Worm (Caenorhabditis elegans) whole organism, L3 larva: ENCODE measurements around the gene nhr-268.
A peak's percentile ranks its signal among the peaks of the same experiment; 100 is the strongest.

Source experiments
- ZK546.5 ChIP-seq: sonication (generic microtip); optimal IDR thresholded peaks from 2 replicates; lab custom pipeline; 2017; ENCODE audit warnings: missing biosample characterization, missing genetic modification characterization
- aly-2 ChIP-seq: fragments of 150-350 bp; optimal IDR thresholded peaks from 2 replicates; lab custom pipeline; 2014; ENCODE audit warnings: missing biosample characterization, missing genetic modification characterization
- ama-1 ChIP-seq: fragments of 150-350 bp; optimal IDR thresholded peaks from 2 replicates; lab custom pipeline; 2018
- ceh-16 ChIP-seq: sonication (generic microtip); optimal IDR thresholded peaks from 2 replicates; lab custom pipeline; 2017; ENCODE audit warnings: missing biosample characterization, missing genetic modification characterization
- ceh-28 ChIP-seq: fragments of 150-350 bp; optimal IDR thresholded peaks from 2 replicates; lab custom pipeline; 2014; ENCODE audit warnings: missing biosample characterization, missing genetic modification reagents, missing genetic modification characterization
- ceh-9 ChIP-seq: sonication (generic microtip); optimal IDR thresholded peaks from 2 replicates; lab custom pipeline; 2018; ENCODE audit warnings: missing biosample characterization, missing genetic modification characterization
- daf-12 ChIP-seq: fragments of 150-350 bp; optimal IDR thresholded peaks from 2 replicates; lab custom pipeline; 2014; ENCODE audit warnings: missing biosample characterization, missing genetic modification reagents, missing genetic modification characterization
- egl-5 ChIP-seq: fragments of 150-350 bp; optimal IDR thresholded peaks from 2 replicates; lab custom pipeline; 2017; ENCODE audit warnings: missing biosample characterization, missing genetic modification reagents, missing genetic modification characterization, inconsistent platforms
- elt-1 ChIP-seq: fragments of 150-350 bp; optimal IDR thresholded peaks from 2 replicates; lab custom pipeline; 2014; ENCODE audit warnings: missing biosample characterization, missing genetic modification characterization
- elt-2 ChIP-seq: sonication (generic microtip); optimal IDR thresholded peaks from 2 replicates; lab custom pipeline; 2016; ENCODE audit warnings: missing genetic modification reagents, mild to moderate bottlenecking, missing genetic modification characterization, missing compliant biosample characterization
- elt-3 ChIP-seq, 3 experiments: fragments of 150-350 bp in 1 of 3; sonication (generic microtip) in 2 of 3; optimal IDR thresholded peaks; 2 replicates in 2 of 3; 4 replicates in 1 of 3; lab custom pipeline; 2014 to 2017; ENCODE audit warnings: missing biosample characterization in 3 of 3, missing genetic modification characterization in 3 of 3
- eor-1 ChIP-seq, 2 experiments: fragments of 150-350 bp; optimal IDR thresholded peaks; 2 replicates each; lab custom pipeline; 2014 to 2018; ENCODE audit warnings: missing biosample characterization in 2 of 2, missing genetic modification characterization in 2 of 2
- fkh-10 ChIP-seq: sonication (generic microtip); optimal IDR thresholded peaks from 2 replicates; lab custom pipeline; 2017; ENCODE audit warnings: missing biosample characterization, missing genetic modification reagents, missing genetic modification characterization
- fkh-2 ChIP-seq: fragments of 150-350 bp; optimal IDR thresholded peaks from 2 replicates; lab custom pipeline; 2014; ENCODE audit warnings: missing biosample characterization, missing genetic modification reagents, missing genetic modification characterization
- fos-1 ChIP-seq: fragments of 150-350 bp; optimal IDR thresholded peaks from 2 replicates; lab custom pipeline; 2014; ENCODE audit warnings: missing biosample characterization, missing genetic modification characterization
- hmg-11 ChIP-seq: sonication (generic microtip); optimal IDR thresholded peaks from 2 replicates; lab custom pipeline; 2016; ENCODE audit warnings: missing genetic modification characterization, missing compliant biosample characterization
- jun-1 ChIP-seq: fragments of 150-350 bp; optimal IDR thresholded peaks from 2 replicates; lab custom pipeline; 2014; ENCODE audit warnings: missing biosample characterization, missing genetic modification reagents, missing genetic modification characterization
- lin-15B ChIP-seq: fragments of 150-350 bp; optimal IDR thresholded peaks from 2 replicates; lab custom pipeline; 2014; ENCODE audit warnings: missing biosample characterization, missing genetic modification characterization
- mdl-1 ChIP-seq: fragments of 150-350 bp; optimal IDR thresholded peaks from 2 replicates; lab custom pipeline; 2014; ENCODE audit warnings: missing biosample characterization, missing genetic modification characterization
- nfya-1 ChIP-seq: sonication (generic microtip); optimal IDR thresholded peaks from 2 replicates; lab custom pipeline; 2017; ENCODE audit warnings: missing genetic modification characterization, mild to moderate bottlenecking, missing compliant biosample characterization, antibody characterized with exemption, moderate library complexity; ENCODE audit not compliant: insufficient read depth
- nhr-12 ChIP-seq: fragments of 150-350 bp; optimal IDR thresholded peaks from 2 replicates; lab custom pipeline; 2014; ENCODE audit warnings: missing biosample characterization, missing genetic modification characterization
- nhr-23 ChIP-seq: fragments of 150-350 bp; optimal IDR thresholded peaks from 2 replicates; lab custom pipeline; 2014; ENCODE audit warnings: missing biosample characterization, missing genetic modification reagents, missing genetic modification characterization
- nhr-237 ChIP-seq: fragments of 150-350 bp; optimal IDR thresholded peaks from 2 replicates; lab custom pipeline; 2014; ENCODE audit warnings: missing biosample characterization, missing genetic modification characterization
- nhr-25 ChIP-seq: sonication (generic microtip); optimal IDR thresholded peaks from 2 replicates; lab custom pipeline; 2017; ENCODE audit warnings: missing biosample characterization, missing genetic modification characterization
- nhr-67 ChIP-seq: fragments of 150-350 bp; optimal IDR thresholded peaks from 2 replicates; lab custom pipeline; 2014; ENCODE audit warnings: missing biosample characterization, missing genetic modification characterization
- pha-4 ChIP-seq: fragments of 150-350 bp; optimal IDR thresholded peaks from 2 replicates; lab custom pipeline; 2014; ENCODE audit warnings: missing biosample characterization, missing genetic modification reagents, missing genetic modification characterization
- pqm-1 ChIP-seq: fragments of 150-350 bp; optimal IDR thresholded peaks from 2 replicates; lab custom pipeline; 2017; ENCODE audit warnings: missing biosample characterization, missing genetic modification characterization, inconsistent platforms
- skn-1 ChIP-seq: fragments of 150-350 bp; optimal IDR thresholded peaks from 2 replicates; lab custom pipeline; 2014; ENCODE audit warnings: missing biosample characterization, missing genetic modification characterization
- tbx-2 ChIP-seq: sonication (generic microtip); optimal IDR thresholded peaks from 2 replicates; lab custom pipeline; 2016; ENCODE audit warnings: mild to moderate bottlenecking, missing genetic modification characterization, missing compliant biosample characterization
- unc-39 ChIP-seq: sonication (generic microtip); optimal IDR thresholded peaks from 4 replicates; lab custom pipeline; 2017; ENCODE audit warnings: missing biosample characterization, missing genetic modification characterization
- zag-1 ChIP-seq: fragments of 150-350 bp; optimal IDR thresholded peaks from 2 replicates; lab custom pipeline; 2014; ENCODE audit warnings: missing biosample characterization, missing genetic modification characterization
- ztf-11 ChIP-seq: fragments of 150-350 bp; optimal IDR thresholded peaks from 2 replicates; lab custom pipeline; 2014; ENCODE audit warnings: missing biosample characterization, missing genetic modification characterization

Gene nhr-268

DNA sequence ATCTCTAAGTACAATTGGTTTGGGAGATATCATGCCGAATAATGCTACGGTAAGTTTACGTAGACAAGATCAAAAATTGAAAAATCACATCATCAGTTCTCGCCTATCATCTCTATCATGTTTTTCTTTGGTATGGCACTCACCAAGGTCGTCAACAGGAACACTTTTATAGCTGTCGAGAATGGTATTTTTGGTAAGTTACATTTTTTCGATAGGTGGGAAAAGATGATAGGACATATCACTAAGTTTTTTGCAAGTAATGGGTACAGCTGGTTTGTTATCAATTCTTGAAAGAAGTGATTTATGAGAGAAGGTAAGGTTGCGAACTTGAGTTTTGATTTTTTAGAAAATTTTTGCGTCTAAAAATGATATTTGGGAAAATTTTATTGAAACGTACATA is 17.9 kb downstream of the nhr-268 start:
- peak in 2 of 3 experiments; percentile 17 to 74 for TF ChIP-seq elt-3 (tag; optimal IDR thresholded peaks at IDR 0.05; lab: Kevin White, UChicago)
- TF ChIP-seq nhr-237 (tag; lab: Kevin White, UChicago) = no peak
- TF ChIP-seq nhr-25 (tag; lab: Kevin White, UChicago) = peak; percentile 24

- TF ChIP-seq ama-1 (lab: Kevin White, UChicago) (no peak), elt-3 (tag; optimal IDR thresholded peaks at IDR 0.05; lab: Kevin White, UChicago) (no peak), ceh-16 (tag; lab: Kevin White, UChicago) (no peak), mdl-1 (tag; lab: Kevin White, UChicago) (no peak), elt-2 (tag; lab: Kevin White, UChicago) (no peak), pqm-1 (tag; lab: Kevin White, UChicago) (no peak), fkh-10 (no peak), fkh-2 (tag; lab: Kevin White, UChicago) (no peak), jun-1 (tag; lab: Kevin White, UChicago) (no peak), nhr-67 (tag; lab: Kevin White, UChicago) (no peak), zag-1 (tag; lab: Kevin White, UChicago) (no peak), eor-1 (tag; optimal IDR thresholded peaks at IDR 0.05; lab: Kevin White, UChicago) (no peak), fos-1 (no peak), lin-15B (tag; lab: Kevin White, UChicago) (no peak), skn-1 (tag; lab: Kevin White, UChicago) (no peak), unc-39 (no peak)
Observed at ce11 chrV:15710401-15710800, 20.3 kb downstream of the nhr-268 start, which contains the start of gene Y6E2A.1. Y6E2A.1 (minus strand) TSS chrV:15710501.

DNA sequence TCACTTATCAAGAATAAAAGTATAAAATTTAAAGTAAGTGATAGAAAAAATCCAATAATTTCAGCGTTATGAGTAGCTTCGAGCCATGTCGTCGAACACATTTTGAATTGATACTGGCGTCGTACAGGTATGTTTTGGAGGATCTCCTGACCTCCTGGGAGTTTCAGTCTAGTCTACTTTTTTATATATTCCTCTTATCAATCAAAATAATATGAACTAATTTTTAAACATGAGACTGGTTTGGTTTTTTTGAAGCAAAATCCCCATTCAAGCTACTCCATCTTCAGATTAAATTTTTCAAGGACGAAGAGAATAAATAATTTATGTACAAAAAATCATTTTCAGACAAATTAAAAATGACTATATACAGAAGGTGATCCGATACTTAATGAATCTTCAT is 21.8 kb downstream of the nhr-268 start, which contains the start of gene str-101:
str-101 (minus strand) TSS at position 101 of the 400 bp plus-strand sequence.
- no peak for TF ChIP-seq ama-1 (lab: Kevin White, UChicago)
- no peak for TF ChIP-seq fkh-10
- no peak for TF ChIP-seq zag-1 (tag; lab: Kevin White, UChicago)
- no peak for TF ChIP-seq ceh-9
- no peak for TF ChIP-seq eor-1 (tag; optimal IDR thresholded peaks at IDR 0.05; lab: Kevin White, UChicago)
- TF ChIP-seq daf-12 (tag; lab: Kevin White, UChicago) = no peak
- TF ChIP-seq ceh-28 = no peak
- no peak for TF ChIP-seq unc-39
- no peak for TF ChIP-seq mdl-1 (tag; lab: Kevin White, UChicago)
- TF ChIP-seq, all 47 proteins: peak for 0

ce11 chrV:15712385-15712784 is 22.3 kb downstream of the nhr-268 start:
- TF ChIP-seq pqm-1 (tag; lab: Kevin White, UChicago) = peak; percentile 34
- no peak for TF ChIP-seq fos-1
- TF ChIP-seq ZK546.5 (tag; lab: Kevin White, UChicago) = no peak
- TF ChIP-seq elt-1 (tag; lab: Kevin White, UChicago) = no peak
- no peak for TF ChIP-seq ceh-9
- TF ChIP-seq elt-2 (tag; lab: Kevin White, UChicago) = peak; percentile 11

- no peak for TF ChIP-seq jun-1 (tag; lab: Kevin White, UChicago)
- no peak for TF ChIP-seq nhr-23 (tag; lab: Kevin White, UChicago)
- no peak for TF ChIP-seq eor-1 (tag; optimal IDR thresholded peaks at IDR 0.05; lab: Kevin White, UChicago)
- no peak for TF ChIP-seq ztf-11 (tag; lab: Kevin White, UChicago)
- no peak for TF ChIP-seq daf-12 (tag; lab: Kevin White, UChicago)
- TF ChIP-seq zag-1 (tag; lab: Kevin White, UChicago) = no peak
- no peak for TF ChIP-seq nhr-12 (tag; lab: Kevin White, UChicago)
- TF ChIP-seq egl-5 (tag; lab: Kevin White, UChicago) = no peak
- TF ChIP-seq tbx-2 (tag; lab: Kevin White, UChicago) = no peak
- TF ChIP-seq aly-2 (tag; lab: Kevin White, UChicago) = no peak
- TF ChIP-seq hmg-11 = no peak
- no peak for TF ChIP-seq ZK546.5 (tag; lab: Kevin White, UChicago)
- TF ChIP-seq mdl-1 (tag; lab: Kevin White, UChicago) = no peak
- TF ChIP-seq pha-4 (tag; lab: Kevin White, UChicago) = no peak
- TF ChIP-seq, all 47 proteins: peak for 0
Observed at ce11 chrV:15715636-15716035, 25.6 kb downstream of the nhr-268 start.

- no peak for TF ChIP-seq nfya-1 (tag; lab: Kevin White, UChicago)
Observed at ce11 chrV:15716679-15717078, 26.6 kb downstream of the nhr-268 start, which contains the start of gene Y6E2A.4. Y6E2A.4 (minus strand) TSS chrV:15716779.
